Fruit fly (Drosophila melanogaster) whole organism, embryonic: ENCODE data around the gene CG31549.

Experiments used
- Adf1 ChIP-seq: fragments of 200-800 bp; sonication (Bioruptor generic); IDR thresholded peaks from 2 replicates; pipeline ENCODE4 v1.3.6; 2022; ENCODE audit warnings: missing biosample characterization, missing genetic modification characterization
- Bteb2 ChIP-seq: fragments of 200-800 bp; sonication (Bioruptor generic); optimal IDR thresholded peaks from 2 replicates; lab custom pipeline; 2016; ENCODE audit warnings: missing biosample characterization, missing genetic modification characterization
- CG10147 ChIP-seq: fragments of 200-800 bp; sonication (Bioruptor generic); optimal IDR thresholded peaks from 2 replicates; lab custom pipeline; 2019; ENCODE audit warnings: missing biosample characterization, mild to moderate bottlenecking, missing genetic modification characterization, moderate library complexity
- CG10959 ChIP-seq: fragments of 200-800 bp; sonication (Bioruptor generic); IDR thresholded peaks from 2 replicates; pipeline ENCODE4 v1.3.6; 2022; ENCODE audit warnings: missing biosample characterization, missing genetic modification characterization
- CG10979 ChIP-seq: fragments of 200-800 bp; sonication (Bioruptor generic); optimal IDR thresholded peaks from 2 replicates; lab custom pipeline; 2018; ENCODE audit warnings: missing biosample characterization, mild to moderate bottlenecking, missing genetic modification characterization, moderate library complexity
- CG11093 ChIP-seq: fragments of 200-800 bp; sonication (Bioruptor generic); IDR thresholded peaks from 3 replicates; pipeline ENCODE4 v1.3.6; 2022; ENCODE audit warnings: missing biosample characterization, missing genetic modification characterization
- CG11695 ChIP-seq: fragments of 200-800 bp; sonication (Bioruptor generic); IDR thresholded peaks from 3 replicates; pipeline ENCODE4 v1.3.6; 2022; ENCODE audit warnings: missing biosample characterization, missing genetic modification characterization
- CG12744 ChIP-seq: fragments of 200-800 bp; sonication (Bioruptor generic); optimal IDR thresholded peaks from 2 replicates; lab custom pipeline; 2016; ENCODE audit warnings: missing biosample characterization, missing genetic modification characterization
- CG13775 ChIP-seq: fragments of 200-800 bp; sonication (Bioruptor generic); optimal IDR thresholded peaks from 3 replicates; lab custom pipeline; 2017; ENCODE audit warnings: missing biosample characterization, mild to moderate bottlenecking, missing genetic modification characterization
- CG13894 ChIP-seq: fragments of 200-800 bp; sonication (Bioruptor generic); optimal IDR thresholded peaks from 3 replicates; lab custom pipeline; 2018; ENCODE audit warnings: missing biosample characterization, mild to moderate bottlenecking, missing genetic modification characterization, moderate library complexity
- CG14014 ChIP-seq: fragments of 200-800 bp; sonication (Bioruptor generic); IDR thresholded peaks from 2 replicates; pipeline ENCODE4 v1.3.6; 2022; ENCODE audit warnings: missing biosample characterization, missing genetic modification characterization
- CG17186 ChIP-seq: fragments of 200-800 bp; sonication (Bioruptor generic); optimal IDR thresholded peaks from 3 replicates; lab custom pipeline; 2017; ENCODE audit warnings: missing biosample characterization, missing genetic modification reagents, missing genetic modification characterization
- CG17328 ChIP-seq: fragments of 200-800 bp; sonication (Bioruptor generic); IDR thresholded peaks from 2 replicates; pipeline ENCODE4 v1.3.6; 2022; ENCODE audit warnings: missing biosample characterization, missing genetic modification characterization
- CG30020 ChIP-seq: fragments of 200-800 bp; optimal IDR thresholded peaks from 2 replicates; lab custom pipeline; 2019; ENCODE audit warnings: missing biosample characterization, mild to moderate bottlenecking, missing genetic modification characterization, moderate library complexity
- CG30403 ChIP-seq: fragments of 200-800 bp; sonication (Bioruptor generic); optimal IDR thresholded peaks from 3 replicates; lab custom pipeline; 2016; ENCODE audit warnings: missing biosample characterization, missing genetic modification characterization
- CG31388 ChIP-seq: fragments of 200-800 bp; sonication (Bioruptor generic); optimal IDR thresholded peaks from 2 replicates; lab custom pipeline; 2016; ENCODE audit warnings: missing biosample characterization, missing genetic modification characterization
- CG32772 ChIP-seq: fragments of 200-800 bp; sonication (Bioruptor generic); IDR thresholded peaks from 2 replicates; pipeline ENCODE4 v1.3.6; 2022; ENCODE audit warnings: missing biosample characterization, missing genetic modification characterization
- CG4617 ChIP-seq: fragments of 200-800 bp; sonication (Bioruptor generic); optimal IDR thresholded peaks from 3 replicates; lab custom pipeline; 2016; ENCODE audit warnings: missing biosample characterization, missing genetic modification characterization, borderline replicate concordance
- CG4820 ChIP-seq: fragments of 200-800 bp; sonication (Bioruptor generic); optimal IDR thresholded peaks from 3 replicates; lab custom pipeline; 2016; ENCODE audit warnings: missing biosample characterization, missing genetic modification characterization
- Dbx ChIP-seq: fragments of 200-800 bp; sonication (Bioruptor generic); IDR thresholded peaks from 3 replicates; pipeline ENCODE4 v1.3.6; 2022; ENCODE audit warnings: missing biosample characterization, missing genetic modification characterization
- Dll ChIP-seq: fragments of 200-800 bp; sonication (Bioruptor generic); IDR thresholded peaks from 4 replicates; pipeline ENCODE4 v1.3.6; 2022; ENCODE audit warnings: missing biosample characterization, missing genetic modification characterization; ENCODE audit not compliant: partially characterized antibody
- Gug ChIP-seq: fragments of 200-800 bp; sonication (Bioruptor generic); IDR thresholded peaks from 4 replicates; pipeline ENCODE4 v1.3.6; 2022; ENCODE audit warnings: missing biosample characterization, missing genetic modification characterization
- Lim3 ChIP-seq: fragments of 200-800 bp; sonication (Bioruptor generic); IDR thresholded peaks from 2 replicates; pipeline ENCODE4 v1.3.6; 2022; ENCODE audit warnings: missing biosample characterization, missing genetic modification characterization
- Nf-YC ChIP-seq: fragments of 200-800 bp; optimal IDR thresholded peaks from 3 replicates; lab custom pipeline; 2019; ENCODE audit warnings: missing biosample characterization, mild to moderate bottlenecking, missing genetic modification characterization, moderate library complexity
- NfI ChIP-seq: fragments of 200-800 bp; sonication (Bioruptor generic); optimal IDR thresholded peaks from 3 replicates; lab custom pipeline; 2018; ENCODE audit warnings: missing biosample characterization, mild to moderate bottlenecking, missing genetic modification characterization, moderate library complexity
- Oaz ChIP-seq: fragments of 200-800 bp; sonication (Bioruptor generic); IDR thresholded peaks from 2 replicates; pipeline ENCODE4 v1.3.6; 2022; ENCODE audit warnings: missing biosample characterization, missing genetic modification characterization
- Six4 ChIP-seq: fragments of 200-800 bp; sonication (Bioruptor generic); optimal IDR thresholded peaks from 2 replicates; lab custom pipeline; 2016; ENCODE audit warnings: missing biosample characterization, missing genetic modification characterization
- Xbp1 ChIP-seq: fragments of 200-800 bp; sonication (Bioruptor generic); optimal IDR thresholded peaks from 3 replicates; lab custom pipeline; 2016; ENCODE audit warnings: missing biosample characterization, mild to moderate bottlenecking, missing genetic modification characterization
- ac ChIP-seq: fragments of 200-800 bp; sonication (Bioruptor generic); optimal IDR thresholded peaks from 3 replicates; lab custom pipeline; 2017; ENCODE audit warnings: missing biosample characterization, mild to moderate bottlenecking, missing genetic modification characterization
- bab2 ChIP-seq: fragments of 200-800 bp; sonication (Bioruptor generic); optimal IDR thresholded peaks from 2 replicates; lab custom pipeline; 2016; ENCODE audit warnings: missing biosample characterization, missing genetic modification characterization
- bsh ChIP-seq, 2 experiments: fragments of 200-800 bp; sonication (Bioruptor generic); optimal IDR thresholded peaks; 2 replicates each; lab custom pipeline; 2017 to 2018; ENCODE audit warnings: mild to moderate bottlenecking in 2 of 2, missing biosample characterization in 2 of 2, missing genetic modification characterization in 2 of 2, moderate library complexity in 1 of 2
- btn ChIP-seq: fragments of 200-800 bp; sonication (Bioruptor generic); optimal IDR thresholded peaks from 2 replicates; lab custom pipeline; 2016; ENCODE audit warnings: missing biosample characterization, missing genetic modification characterization
- chm ChIP-seq: fragments of 200-800 bp; sonication (Bioruptor generic); IDR thresholded peaks from 2 replicates; pipeline ENCODE4 v1.3.6; 2022; ENCODE audit warnings: missing biosample characterization, missing genetic modification characterization
- ci ChIP-seq: fragments of 200-800 bp; sonication (Bioruptor generic); IDR thresholded peaks from 3 replicates; pipeline ENCODE4 v1.3.6; 2022; ENCODE audit warnings: missing biosample characterization, missing genetic modification characterization
- crc ChIP-seq: fragments of 200-800 bp; sonication (Bioruptor generic); optimal IDR thresholded peaks from 2 replicates; lab custom pipeline; 2016; ENCODE audit warnings: missing biosample characterization, missing genetic modification characterization
- dimm ChIP-seq: fragments of 200-800 bp; sonication (Bioruptor generic); IDR thresholded peaks from 2 replicates; pipeline ENCODE4 v1.3.6; 2022; ENCODE audit warnings: missing biosample characterization, missing genetic modification characterization
- fu2 ChIP-seq: fragments of 200-800 bp; sonication (Bioruptor generic); optimal IDR thresholded peaks from 2 replicates; lab custom pipeline; 2016; ENCODE audit warnings: missing biosample characterization, missing genetic modification characterization
- h ChIP-seq: fragments of >200 bp; optimal IDR thresholded peaks from 2 replicates; lab custom pipeline; 2017
- hkb ChIP-seq, 2 experiments: fragments of 200-800 bp in 1 of 2; fragments of >200 bp in 1 of 2; sonication (Bioruptor generic) in 1 of 2; IDR thresholded peaks in 1 of 2; optimal IDR thresholded peaks in 1 of 2; 2 replicates each; pipeline versions ENCODE4 v1.3.6 to Lab custom; 2017 to 2022; ENCODE audit warnings: missing biosample characterization in 1 of 2, missing genetic modification characterization in 1 of 2
- jing ChIP-seq: fragments of 200-800 bp; sonication (Bioruptor generic); optimal IDR thresholded peaks from 2 replicates; lab custom pipeline; 2018; ENCODE audit warnings: missing biosample characterization, mild to moderate bottlenecking, missing genetic modification characterization
- lmd ChIP-seq: fragments of 200-800 bp; sonication (Bioruptor generic); IDR thresholded peaks from 2 replicates; pipeline ENCODE4 v1.3.6; 2022; ENCODE audit warnings: missing biosample characterization, missing genetic modification characterization
- sens-2 ChIP-seq: fragments of 200-800 bp; sonication (Bioruptor generic); IDR thresholded peaks from 2 replicates; pipeline ENCODE4 v1.3.6; 2022; ENCODE audit warnings: missing biosample characterization, missing genetic modification characterization
- seq ChIP-seq: fragments of 200-800 bp; sonication (Bioruptor generic); IDR thresholded peaks from 2 replicates; pipeline ENCODE4 v1.3.6; 2022; ENCODE audit warnings: missing biosample characterization, missing genetic modification characterization
- shn ChIP-seq: fragments of 200-800 bp; sonication (Bioruptor generic); optimal IDR thresholded peaks from 3 replicates; lab custom pipeline; 2016; ENCODE audit warnings: missing biosample characterization, missing genetic modification characterization
- sim ChIP-seq: fragments of 200-800 bp; sonication (Bioruptor generic); IDR thresholded peaks from 2 replicates; pipeline ENCODE4 v1.3.6; 2022; ENCODE audit warnings: missing biosample characterization, missing genetic modification characterization
- toy ChIP-seq: fragments of 200-800 bp; sonication (Bioruptor generic); IDR thresholded peaks from 2 replicates; pipeline ENCODE4 v1.3.6; 2022; ENCODE audit warnings: missing biosample characterization, missing genetic modification characterization
- twi ChIP-seq: fragments of 200-800 bp; optimal IDR thresholded peaks from 2 replicates; lab custom pipeline; 2019; ENCODE audit warnings: missing biosample characterization, mild to moderate bottlenecking, missing genetic modification characterization, moderate library complexity
- zen ChIP-seq: fragments of 200-800 bp; sonication (Bioruptor generic); optimal IDR thresholded peaks from 3 replicates; lab custom pipeline; 2018; ENCODE audit warnings: missing biosample characterization, mild to moderate bottlenecking, missing genetic modification characterization, moderate library complexity
- zf30C ChIP-seq: fragments of 200-800 bp; sonication (Bioruptor generic); optimal IDR thresholded peaks from 3 replicates; lab custom pipeline; 2018; ENCODE audit warnings: missing biosample characterization, mild to moderate bottlenecking, missing genetic modification characterization
- zfh1 ChIP-seq: fragments of 200-800 bp; sonication (Bioruptor generic); IDR thresholded peaks from 3 replicates; pipeline ENCODE4 v1.3.6; 2022; ENCODE audit warnings: missing biosample characterization, missing genetic modification characterization

Gene CG31549

dm6 chr3R:5636519-5637430 is 4.8 kb downstream of the CG31549 start, which contains the start of the genes CG31548 and CG12170 (continued):
- TF ChIP-seq CG30020 (tag; lab: Kevin White, UChicago) (peak; percentile 64), btn (no peak), CG17186 (GFP tag; lab: Kevin White, UChicago) (no peak), CG11093 (GFP tag; lab: Robert Waterston, UW) (no peak), Adf1 (no peak), sim (GFP tag; lab: Robert Waterston, UW) (no peak), Xbp1 (GFP tag; lab: Kevin White, UChicago) (peak; percentile 72), CG30403 (GFP tag; lab: Kevin White, UChicago) (peak; percentile 53), CG13775 (GFP tag; lab: Kevin White, UChicago) (peak; percentile 62), Gug (GFP tag; lab: Robert Waterston, UW) (no peak), CG17328 (peak; percentile 64), CG12744 (GFP tag; lab: Kevin White, UChicago) (no peak), CG11695 (peak; percentile 66), Six4 (GFP tag; lab: Kevin White, UChicago) (peak; percentile 64), CG31388 (GFP tag; lab: Kevin White, UChicago) (peak; percentile 36), dimm (GFP tag; lab: Robert Waterston, UW) (no peak), CG4820 (peak; percentile 31), zen (tag; lab: Kevin White, UChicago) (peak; percentile 15), NfI (no peak), jing (GFP tag; lab: Kevin White, UChicago) (no peak), crc (GFP tag; lab: Kevin White, UChicago) (no peak), twi (no peak), shn (GFP tag; lab: Kevin White, UChicago) (no peak), ac (no peak), fu2 (GFP tag; lab: Kevin White, UChicago) (no peak), Dll (GFP tag; lab: Robert Waterston, UW) (no peak), CG4617 (GFP tag; lab: Kevin White, UChicago) (no peak), Nf-YC (no peak), Bteb2 (GFP tag; lab: Kevin White, UChicago) (no peak), hkb (optimal IDR thresholded peaks at IDR 0.05; lab: Kevin White, UChicago) (no peak), hkb (GFP tag; IDR thresholded peaks at IDR 0.05; lab: Robert Waterston, UW) (peak; percentile 75), CG13894 (no peak), CG32772 (GFP tag; lab: Robert Waterston, UW) (no peak), bab2 (peak; percentile 5), Oaz (no peak), ci (GFP tag; lab: Robert Waterston, UW) (peak; percentile 72), lmd (no peak), h (lab: Kevin White, UChicago) (no peak), zf30C (no peak), CG10959 (GFP tag; lab: Robert Waterston, UW) (no peak), CG14014 (GFP tag; lab: Robert Waterston, UW) (peak; percentile 46; the same call in 1 of the 2 replicates), toy (GFP tag; lab: Robert Waterston, UW) (no peak), Dbx (GFP tag; lab: Robert Waterston, UW) (no peak), seq (GFP tag; lab: Robert Waterston, UW) (no peak), Lim3 (no peak), sens-2 (GFP tag; lab: Robert Waterston, UW) (0 out of 2 replicates have a peak, but pooled peaks have one; percentile 12), zfh1 (GFP tag; lab: Robert Waterston, UW) (0 out of 3 replicates have a peak, but pooled peaks have one; percentile 43), bsh (GFP tag; optimal IDR thresholded peaks at IDR 0.05; lab: Kevin White, UChicago) (peak in 1 of 2 experiments; percentile 59), chm (peak; percentile 64), CG10147 (peak; percentile 23), CG10979 (peak; percentile 57)
